Fruit fly (Drosophila melanogaster) whole organism, embryonic: ENCODE data around the gene CG46310.

ENCODE experiments used
- Adf1 ChIP-seq: fragments of 200-800 bp; sonication (Bioruptor generic); IDR thresholded peaks from 2 replicates; pipeline ENCODE4 v1.3.6; 2022; ENCODE audit warnings: missing biosample characterization, missing genetic modification characterization
- C15 ChIP-seq: fragments of 200-800 bp; sonication (Bioruptor generic); IDR thresholded peaks from 3 replicates; pipeline ENCODE4 v1.3.6; 2022; ENCODE audit warnings: missing biosample characterization, missing genetic modification characterization
- CG10959 ChIP-seq: fragments of 200-800 bp; sonication (Bioruptor generic); IDR thresholded peaks from 2 replicates; pipeline ENCODE4 v1.3.6; 2022; ENCODE audit warnings: missing biosample characterization, missing genetic modification characterization
- CG11093 ChIP-seq: fragments of 200-800 bp; sonication (Bioruptor generic); IDR thresholded peaks from 3 replicates; pipeline ENCODE4 v1.3.6; 2022; ENCODE audit warnings: missing biosample characterization, missing genetic modification characterization
- CG12155 ChIP-seq: fragments of 200-800 bp; sonication (Bioruptor generic); optimal IDR thresholded peaks from 3 replicates; lab custom pipeline; 2016; ENCODE audit warnings: missing biosample characterization, missing genetic modification characterization
- CG13296 ChIP-seq: fragments of 200-800 bp; sonication (Bioruptor generic); optimal IDR thresholded peaks from 3 replicates; lab custom pipeline; 2018; ENCODE audit warnings: missing biosample characterization, mild to moderate bottlenecking, missing genetic modification characterization
- CG14965 ChIP-seq: fragments of 200-800 bp; sonication (Bioruptor generic); optimal IDR thresholded peaks from 2 replicates; lab custom pipeline; 2016; ENCODE audit warnings: missing biosample characterization, missing genetic modification characterization, borderline replicate concordance
- CG17186 ChIP-seq: fragments of 200-800 bp; sonication (Bioruptor generic); optimal IDR thresholded peaks from 3 replicates; lab custom pipeline; 2017; ENCODE audit warnings: missing biosample characterization, missing genetic modification reagents, missing genetic modification characterization
- CG32772 ChIP-seq: fragments of 200-800 bp; sonication (Bioruptor generic); IDR thresholded peaks from 2 replicates; pipeline ENCODE4 v1.3.6; 2022; ENCODE audit warnings: missing biosample characterization, missing genetic modification characterization
- CG33213 ChIP-seq: fragments of 200-800 bp; sonication (Bioruptor generic); optimal IDR thresholded peaks from 3 replicates; lab custom pipeline; 2016; ENCODE audit warnings: missing biosample characterization, missing genetic modification characterization
- CG4328 ChIP-seq: fragments of 200-800 bp; sonication (Bioruptor generic); optimal IDR thresholded peaks from 3 replicates; lab custom pipeline; 2017; ENCODE audit warnings: missing biosample characterization, missing genetic modification reagents, missing genetic modification characterization
- CG4730 ChIP-seq: fragments of 200-800 bp; sonication (Bioruptor generic); IDR thresholded peaks from 2 replicates; pipeline ENCODE4 v1.3.6; 2022; ENCODE audit warnings: missing biosample characterization, missing genetic modification characterization
- CG6272 ChIP-seq: fragments of 200-800 bp; sonication (Bioruptor generic); IDR thresholded peaks from 2 replicates; pipeline ENCODE4 v1.3.6; 2022; ENCODE audit warnings: missing biosample characterization, missing genetic modification characterization
- CG7839 ChIP-seq: fragments of 200-800 bp; sonication (Bioruptor generic); optimal IDR thresholded peaks from 3 replicates; lab custom pipeline; 2018; ENCODE audit warnings: missing biosample characterization, mild to moderate bottlenecking, missing genetic modification characterization, moderate library complexity
- CG7963 ChIP-seq: fragments of 200-800 bp; sonication (Bioruptor generic); IDR thresholded peaks from 3 replicates; pipeline ENCODE4 v1.3.6; 2022; ENCODE audit warnings: missing biosample characterization, missing genetic modification characterization; ENCODE audit not compliant: partially characterized antibody
- CG9932 ChIP-seq: fragments of 200-800 bp; sonication (Bioruptor generic); IDR thresholded peaks from 2 replicates; pipeline ENCODE4 v1.3.6; 2022; ENCODE audit warnings: missing biosample characterization, missing genetic modification characterization
- Dll ChIP-seq: fragments of 200-800 bp; sonication (Bioruptor generic); IDR thresholded peaks from 4 replicates; pipeline ENCODE4 v1.3.6; 2022; ENCODE audit warnings: missing biosample characterization, missing genetic modification characterization; ENCODE audit not compliant: partially characterized antibody
- HHEX ChIP-seq: fragments of 200-800 bp; sonication (Bioruptor generic); optimal IDR thresholded peaks from 3 replicates; lab custom pipeline; 2017; ENCODE audit warnings: missing biosample characterization, mild to moderate bottlenecking, missing genetic modification characterization, missing genetic modification reagents
- HmgD ChIP-seq: fragments of 200-800 bp; sonication (Bioruptor generic); optimal IDR thresholded peaks from 3 replicates; lab custom pipeline; 2016; ENCODE audit warnings: missing biosample characterization, missing genetic modification characterization
- NC2β ChIP-seq: fragments of 200-800 bp; sonication (Bioruptor generic); optimal IDR thresholded peaks from 2 replicates; lab custom pipeline; 2016; ENCODE audit warnings: missing biosample characterization, missing genetic modification characterization
- Nf-YC ChIP-seq: fragments of 200-800 bp; optimal IDR thresholded peaks from 3 replicates; lab custom pipeline; 2019; ENCODE audit warnings: missing biosample characterization, mild to moderate bottlenecking, missing genetic modification characterization, moderate library complexity
- Opbp ChIP-seq: fragments of 200-800 bp; sonication (Bioruptor generic); IDR thresholded peaks from 3 replicates; pipeline ENCODE4 v1.3.6; 2022; ENCODE audit warnings: missing biosample characterization, missing genetic modification characterization; ENCODE audit not compliant: partially characterized antibody
- PHDP ChIP-seq: fragments of 200-800 bp; sonication (Bioruptor generic); optimal IDR thresholded peaks from 3 replicates; lab custom pipeline; 2018; ENCODE audit warnings: missing biosample characterization, mild to moderate bottlenecking, missing genetic modification characterization, moderate library complexity
- Vsx1 ChIP-seq: fragments of 200-800 bp; sonication (Bioruptor generic); optimal IDR thresholded peaks from 2 replicates; lab custom pipeline; 2017; ENCODE audit warnings: missing biosample characterization, mild to moderate bottlenecking, missing genetic modification characterization, missing genetic modification reagents
- ab ChIP-seq: fragments of 200-800 bp; sonication (Bioruptor generic); optimal IDR thresholded peaks from 2 replicates; lab custom pipeline; 2016; ENCODE audit warnings: missing biosample characterization, missing genetic modification characterization
- abd-A ChIP-seq: fragments of 200-800 bp; sonication (Bioruptor generic); optimal IDR thresholded peaks from 3 replicates; lab custom pipeline; 2019; ENCODE audit warnings: missing biosample characterization, mild to moderate bottlenecking, missing genetic modification characterization, moderate library complexity
- ap ChIP-seq: fragments of 200-800 bp; sonication (Bioruptor generic); IDR thresholded peaks from 2 replicates; pipeline ENCODE4 v1.3.6; 2022; ENCODE audit warnings: missing biosample characterization, missing genetic modification characterization
- ash1 ChIP-seq: fragments of 200-800 bp; sonication (Bioruptor generic); optimal IDR thresholded peaks from 2 replicates; lab custom pipeline; 2018; ENCODE audit warnings: missing biosample characterization, mild to moderate bottlenecking, missing genetic modification characterization
- bowl ChIP-seq: fragments of 200-800 bp; sonication (Bioruptor generic); IDR thresholded peaks from 2 replicates; pipeline ENCODE4 v1.3.6; 2022; ENCODE audit warnings: missing biosample characterization, missing genetic modification characterization
- btn ChIP-seq: fragments of 200-800 bp; sonication (Bioruptor generic); optimal IDR thresholded peaks from 2 replicates; lab custom pipeline; 2016; ENCODE audit warnings: missing biosample characterization, missing genetic modification characterization
- corto ChIP-seq: fragments of 200-800 bp; sonication (Bioruptor generic); optimal IDR thresholded peaks from 2 replicates; lab custom pipeline; 2016; ENCODE audit warnings: missing biosample characterization, mild to moderate bottlenecking, missing genetic modification characterization, moderate library complexity
- croc ChIP-seq: fragments of 200-800 bp; sonication (Bioruptor generic); conservative IDR thresholded peaks from 3 replicates; pipeline ENCODE4 v1.3.6; 2022; ENCODE audit warnings: missing biosample characterization, missing genetic modification characterization
- danr ChIP-seq: fragments of 200-800 bp; sonication (Bioruptor generic); IDR thresholded peaks from 2 replicates; pipeline ENCODE4 v1.3.6; 2022; ENCODE audit warnings: missing biosample characterization, missing genetic modification characterization
- fu2 ChIP-seq: fragments of 200-800 bp; sonication (Bioruptor generic); optimal IDR thresholded peaks from 2 replicates; lab custom pipeline; 2016; ENCODE audit warnings: missing biosample characterization, missing genetic modification characterization
- gem ChIP-seq: fragments of 200-800 bp; sonication (Bioruptor generic); optimal IDR thresholded peaks from 2 replicates; lab custom pipeline; 2019; ENCODE audit warnings: missing biosample characterization, mild to moderate bottlenecking, missing genetic modification characterization, moderate library complexity
- gt ChIP-seq: fragments of 200-800 bp; sonication (Bioruptor generic); IDR thresholded peaks from 2 replicates; pipeline ENCODE4 v1.3.6; 2022; ENCODE audit warnings: missing biosample characterization, missing genetic modification characterization
- ham ChIP-seq: fragments of 200-800 bp; sonication (Bioruptor generic); IDR thresholded peaks from 2 replicates; pipeline ENCODE4 v1.3.6; 2022; ENCODE audit warnings: missing biosample characterization, missing genetic modification characterization
- klu ChIP-seq: fragments of 200-800 bp; sonication (Bioruptor generic); IDR thresholded peaks from 2 replicates; pipeline ENCODE4 v1.3.6; 2022; ENCODE audit warnings: missing biosample characterization, missing genetic modification characterization
- lov ChIP-seq, 2 experiments: fragments of 200-800 bp in 1 of 2; fragments of >200 bp in 1 of 2; sonication (Bioruptor generic) in 1 of 2; IDR thresholded peaks in 1 of 2; optimal IDR thresholded peaks in 1 of 2; 2 replicates in 1 of 2; 3 replicates in 1 of 2; pipeline versions ENCODE4 v1.3.6 to Lab custom; 2017 to 2022; ENCODE audit warnings: missing biosample characterization in 1 of 2, missing genetic modification characterization in 1 of 2
- nerfin-2 ChIP-seq: fragments of 200-800 bp; sonication (Bioruptor generic); IDR thresholded peaks from 2 replicates; pipeline ENCODE4 v1.3.6; 2022; ENCODE audit warnings: missing biosample characterization, missing genetic modification characterization; ENCODE audit not compliant: partially characterized antibody
- pan ChIP-seq, 4 experiments: fragments of >200 bp in 3 of 4; fragments of 200-800 bp in 1 of 4; sonication (Bioruptor generic) in 1 of 4; optimal IDR thresholded peaks in 3 of 4; IDR thresholded peaks in 1 of 4; 2 replicates each; pipeline versions ENCODE4 v1.3.6 to Lab custom; 2017 to 2022; ENCODE audit warnings: missing biosample characterization in 2 of 4, missing genetic modification characterization in 2 of 4, mixed read lengths in 1 of 4
- pzg ChIP-seq: fragments of 200-800 bp; sonication (Bioruptor generic); optimal IDR thresholded peaks from 3 replicates; lab custom pipeline; 2018; ENCODE audit warnings: missing biosample characterization, mild to moderate bottlenecking, missing genetic modification characterization, moderate library complexity
- sug ChIP-seq: fragments of 200-800 bp; optimal IDR thresholded peaks from 2 replicates; lab custom pipeline; 2019; ENCODE audit warnings: missing biosample characterization, mild to moderate bottlenecking, missing genetic modification characterization, moderate library complexity
- unc-4 ChIP-seq: fragments of 200-800 bp; sonication (Bioruptor generic); IDR thresholded peaks from 2 replicates; pipeline ENCODE4 v1.3.6; 2022; ENCODE audit warnings: missing biosample characterization, missing genetic modification characterization; ENCODE audit not compliant: partially characterized antibody
- zf30C ChIP-seq: fragments of 200-800 bp; sonication (Bioruptor generic); optimal IDR thresholded peaks from 3 replicates; lab custom pipeline; 2018; ENCODE audit warnings: missing biosample characterization, mild to moderate bottlenecking, missing genetic modification characterization
- zfh2 ChIP-seq: fragments of 200-800 bp; sonication (Bioruptor generic); optimal IDR thresholded peaks from 2 replicates; lab custom pipeline; 2016; ENCODE audit warnings: missing biosample characterization, missing genetic modification characterization

Gene CG46310

dm6 chr3R:23189958-23190900, 16.6 kb downstream of the CG46310 start (continued):
- no peak for TF ChIP-seq Opbp (GFP tag; lab: Robert Waterston, UW)
- TF ChIP-seq ham (GFP tag; lab: Robert Waterston, UW) = no peak
- peak; percentile 48; the same call in 2 of the 3 replicates for TF ChIP-seq CG11093
- peak; percentile 52 for TF ChIP-seq Nf-YC (tag; lab: Kevin White, UChicago)
- 0 out of 3 replicates have a peak, but pooled peaks have one; percentile 20 for TF ChIP-seq C15 (GFP tag; lab: Robert Waterston, UW)
- peak; percentile 78 for TF ChIP-seq CG13296 (GFP tag; lab: Kevin White, UChicago)
- no peak for TF ChIP-seq abd-A (tag; lab: Kevin White, UChicago)
- TF ChIP-seq CG33213 = peak; percentile 65
- peak; percentile 50; the same call in 1 of the 2 replicates for TF ChIP-seq bowl
- peak; percentile 83 for TF ChIP-seq sug (tag; lab: Kevin White, UChicago)
- peak; percentile 81 for TF ChIP-seq CG9932 (GFP tag; lab: Robert Waterston, UW)
- peak; percentile 9; the same call in 1 of the 2 replicates for TF ChIP-seq gt
- TF ChIP-seq Dll (GFP tag; lab: Robert Waterston, UW) = no peak
- TF ChIP-seq HHEX (GFP tag; lab: Kevin White, UChicago) = peak; percentile 74
- peak; percentile 1 for TF ChIP-seq ash1 (GFP tag; lab: Kevin White, UChicago)
- TF ChIP-seq NC2β (GFP tag; lab: Kevin White, UChicago) = peak; percentile 37
- peak; percentile 55 for TF ChIP-seq btn
- TF ChIP-seq nerfin-2 (GFP tag; lab: Robert Waterston, UW) = no peak
- peak; percentile 29 for TF ChIP-seq HmgD (GFP tag; lab: Kevin White, UChicago)
- TF ChIP-seq zf30C (GFP tag; lab: Kevin White, UChicago) = no peak
- TF ChIP-seq CG32772 (GFP tag; lab: Robert Waterston, UW) = peak; percentile 54
- TF ChIP-seq Vsx1 = peak; percentile 22
- TF ChIP-seq CG7963 (GFP tag; lab: Robert Waterston, UW) = no peak
- no peak for TF ChIP-seq CG4730 (GFP tag; lab: Robert Waterston, UW)
- no peak for TF ChIP-seq ab (GFP tag; lab: Kevin White, UChicago)
- TF ChIP-seq CG10959 (GFP tag; lab: Robert Waterston, UW) = no peak
- TF ChIP-seq zfh2 = peak; percentile 71
- TF ChIP-seq PHDP = peak; percentile 85
- peak; percentile 50 for TF ChIP-seq fu2
- TF ChIP-seq CG7839 = peak; percentile 85
- TF ChIP-seq CG6272 (GFP tag; lab: Robert Waterston, UW) = peak; percentile 57
- no peak; the same call in none of the 2 replicates for TF ChIP-seq Adf1 (GFP tag; lab: Robert Waterston, UW)
- no peak for TF ChIP-seq pzg (GFP tag; lab: Kevin White, UChicago)
- TF ChIP-seq pan (optimal IDR thresholded peaks at IDR 0.05; lab: Kevin White, UChicago) = no peak
- peak in 1 of 2 experiments; percentile 74 for TF ChIP-seq pan (GFP tag; optimal IDR thresholded peaks at IDR 0.05 in 1 of 2, IDR thresholded peaks at IDR 0.05 in 1 of 2)
- TF ChIP-seq CG12155 (GFP tag; lab: Kevin White, UChicago) = peak; percentile 58
- peak; percentile 50; the same call in 1 of the 2 replicates for TF ChIP-seq klu (GFP tag; lab: Robert Waterston, UW)
- peak; percentile 78 for TF ChIP-seq corto
- TF ChIP-seq gem (tag; lab: Kevin White, UChicago) = peak; percentile 83
- TF ChIP-seq unc-4 = no peak
- 0 out of 3 replicates have a peak, but pooled peaks have one; percentile 14 for TF ChIP-seq croc (GFP tag; lab: Robert Waterston, UW)
- peak; percentile 38; the same call in 1 of the 2 replicates for TF ChIP-seq danr (GFP tag; lab: Robert Waterston, UW)
- TF ChIP-seq lov (optimal IDR thresholded peaks at IDR 0.05; lab: Kevin White, UChicago) = no peak
- peak; percentile 71; the same call in 1 of the 3 replicates for TF ChIP-seq lov (GFP tag; IDR thresholded peaks at IDR 0.05; lab: Robert Waterston, UW)
- TF ChIP-seq CG14965 (GFP tag; lab: Kevin White, UChicago) = no peak
- TF ChIP-seq ap = 0 out of 2 replicates have a peak, but pooled peaks have one; percentile 29
- TF ChIP-seq CG4328 = peak; percentile 49
- TF ChIP-seq CG17186 = no peak
